Worm (Caenorhabditis elegans) whole organism, L4/young adult: ENCODE measurements around the gene F35E12.10.
A peak's percentile ranks its signal among the peaks of the same experiment; 100 is the strongest.

Experiments
- W03F9.2 ChIP-seq: fragments of 150-350 bp; optimal IDR thresholded peaks from 2 replicates; lab custom pipeline; 2014; ENCODE audit warnings: missing biosample characterization, missing genetic modification characterization
- dao-5 ChIP-seq: sonication (generic microtip); optimal IDR thresholded peaks from 2 replicates; lab custom pipeline; 2016; ENCODE audit warnings: missing genotype, missing genetic modification characterization, moderate library complexity, missing compliant biosample characterization
- him-1 ChIP-seq: sonication (generic microtip); optimal IDR thresholded peaks from 2 replicates; lab custom pipeline; 2016; ENCODE audit warnings: missing genotype, missing genetic modification reagents, missing genetic modification characterization, missing compliant biosample characterization

Gene F35E12.10

DNA sequence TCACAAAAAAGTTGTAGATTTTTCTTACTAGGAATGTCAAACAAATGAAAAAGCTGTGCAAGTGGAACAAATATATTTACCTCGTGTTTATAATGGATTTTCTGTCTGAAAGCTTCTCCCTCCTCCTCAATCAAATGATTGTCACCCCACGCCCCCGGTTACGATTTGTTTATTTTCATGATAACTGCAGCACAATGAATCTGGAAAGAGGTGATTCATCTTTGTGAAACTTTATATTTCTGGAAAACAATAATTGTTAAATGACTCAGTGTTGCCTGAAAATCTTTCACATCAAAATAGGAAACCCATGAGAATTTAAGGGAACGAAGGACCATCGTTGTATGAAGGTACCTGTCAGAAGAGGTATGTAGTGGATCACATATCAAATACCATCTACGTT lies at the start of gene F35E12.10:
F35E12.10 (minus strand) TSS at position 101 of the 400 bp plus-strand sequence.
- no peak for TF ChIP-seq W03F9.2

DNA sequence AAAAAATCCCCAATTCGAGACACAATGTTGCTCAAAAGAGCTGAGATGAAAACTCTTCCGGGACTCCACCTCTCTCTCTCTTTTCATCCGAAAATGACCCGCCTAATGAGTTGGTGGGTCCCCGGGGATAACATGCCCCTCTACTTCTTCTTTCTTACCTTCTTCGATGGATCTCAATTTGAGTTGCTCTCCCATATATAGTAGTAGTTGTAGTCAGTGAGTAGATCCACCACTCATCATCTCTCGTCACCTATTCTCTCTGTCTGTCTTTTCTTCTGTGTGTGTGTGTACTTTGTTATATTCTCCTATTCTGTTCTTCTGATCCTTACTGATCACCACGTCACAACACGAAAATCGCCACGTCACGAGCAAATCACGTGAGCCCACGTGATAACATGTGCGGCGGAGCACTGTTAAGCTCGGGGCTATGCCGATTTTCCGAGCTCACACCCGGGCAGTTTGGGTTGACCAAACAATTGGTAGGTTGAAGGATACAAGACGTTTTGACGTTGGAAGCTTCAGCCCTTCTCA lies 47.8 kb upstream of the F35E12.10 start, which contains the start of gene twk-32:
twk-32 (plus strand) TSS at position 396 of the 531 bp plus-strand sequence.
- TF ChIP-seq dao-5 (no peak), him-1 (tag; lab: Kevin White, UChicago) (no peak), W03F9.2 (no peak)

DNA sequence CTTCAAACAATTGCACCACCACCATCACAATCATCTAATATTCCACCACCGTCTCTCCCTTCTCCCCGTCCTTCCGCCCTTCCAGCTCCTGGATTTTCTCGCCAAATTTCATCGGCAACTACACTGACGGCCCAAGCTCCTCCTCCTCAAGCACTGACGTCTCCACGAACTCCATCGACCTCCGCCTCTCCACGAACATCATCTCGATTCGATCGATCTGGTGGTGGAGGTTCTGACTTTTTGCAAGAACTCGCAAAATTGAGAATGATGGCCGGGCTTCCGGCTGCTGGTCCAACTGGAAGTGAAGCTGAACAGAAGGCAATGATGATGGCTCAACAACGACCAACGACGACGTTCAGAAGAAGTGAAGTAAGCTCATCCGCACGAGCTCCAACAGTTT lies 45.5 kb upstream of the F35E12.10 start:
- TF ChIP-seq W03F9.2 (no peak), him-1 (tag; lab: Kevin White, UChicago) (no peak), dao-5 (no peak)

DNA sequence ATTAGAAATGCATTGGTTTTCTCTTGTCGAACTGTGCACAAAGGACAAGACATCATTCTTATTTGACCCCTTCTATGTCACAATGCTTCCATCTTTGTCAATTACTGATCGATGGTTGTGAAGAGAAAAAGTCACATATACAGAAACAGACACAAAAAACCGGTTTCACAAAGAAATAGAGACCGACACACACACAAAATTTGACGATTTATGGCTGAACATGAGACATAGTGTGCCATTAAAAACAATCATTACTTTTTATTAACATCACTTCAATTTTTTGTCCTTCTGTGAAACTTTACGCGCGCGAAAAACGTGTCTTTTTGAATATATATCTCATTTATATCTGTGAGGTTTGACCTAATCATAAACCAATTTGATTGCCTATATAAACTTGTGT lies 42.0 kb upstream of the F35E12.10 start:
- TF ChIP-seq W03F9.2 (no peak), dao-5 (no peak), him-1 (tag; lab: Kevin White, UChicago) (no peak)

DNA sequence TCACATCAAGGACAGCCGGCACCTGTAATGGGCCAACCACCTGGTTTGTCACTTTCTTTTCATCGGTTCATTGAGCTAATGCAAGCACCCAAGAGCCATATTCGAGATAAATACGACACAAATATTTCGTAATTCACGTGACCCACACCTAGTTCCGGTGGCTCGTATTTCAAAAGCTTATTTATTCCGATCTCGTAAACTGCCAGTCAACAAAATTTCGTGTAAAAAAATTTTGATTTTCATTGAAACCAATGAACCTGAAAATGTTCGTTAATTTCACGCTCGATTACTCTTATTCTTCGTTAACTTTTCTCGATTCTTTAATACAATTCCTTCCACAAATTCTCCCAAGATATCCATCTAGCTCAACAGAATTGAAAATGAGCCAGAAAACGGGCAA lies 41.6 kb upstream of the F35E12.10 start:
- TF ChIP-seq dao-5, result no peak
- TF ChIP-seq W03F9.2, result no peak
- TF ChIP-seq him-1 (tag; lab: Kevin White, UChicago), result no peak

DNA sequence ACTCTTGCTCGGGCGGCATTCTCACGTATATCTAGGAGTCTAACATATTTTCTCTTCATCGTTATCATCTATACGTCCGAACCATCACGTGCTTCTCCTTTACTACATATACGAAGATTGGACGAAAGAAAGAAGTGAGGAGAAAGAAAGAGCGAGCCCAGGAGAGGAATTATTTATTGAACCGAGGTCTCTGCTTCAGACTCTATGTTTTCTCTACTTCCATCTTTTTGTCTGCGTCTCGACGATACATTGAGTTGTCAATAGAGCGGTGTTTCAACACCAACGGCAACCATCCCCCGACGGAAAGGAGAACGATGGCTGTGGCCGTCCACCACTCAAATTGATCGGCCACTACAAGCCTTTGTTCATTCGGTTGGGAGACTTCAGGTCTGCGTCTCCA lies 40.8 kb upstream of the F35E12.10 start:
- TF ChIP-seq dao-5 (no peak), W03F9.2 (peak; percentile 84), him-1 (tag; lab: Kevin White, UChicago) (peak; percentile 58)

DNA sequence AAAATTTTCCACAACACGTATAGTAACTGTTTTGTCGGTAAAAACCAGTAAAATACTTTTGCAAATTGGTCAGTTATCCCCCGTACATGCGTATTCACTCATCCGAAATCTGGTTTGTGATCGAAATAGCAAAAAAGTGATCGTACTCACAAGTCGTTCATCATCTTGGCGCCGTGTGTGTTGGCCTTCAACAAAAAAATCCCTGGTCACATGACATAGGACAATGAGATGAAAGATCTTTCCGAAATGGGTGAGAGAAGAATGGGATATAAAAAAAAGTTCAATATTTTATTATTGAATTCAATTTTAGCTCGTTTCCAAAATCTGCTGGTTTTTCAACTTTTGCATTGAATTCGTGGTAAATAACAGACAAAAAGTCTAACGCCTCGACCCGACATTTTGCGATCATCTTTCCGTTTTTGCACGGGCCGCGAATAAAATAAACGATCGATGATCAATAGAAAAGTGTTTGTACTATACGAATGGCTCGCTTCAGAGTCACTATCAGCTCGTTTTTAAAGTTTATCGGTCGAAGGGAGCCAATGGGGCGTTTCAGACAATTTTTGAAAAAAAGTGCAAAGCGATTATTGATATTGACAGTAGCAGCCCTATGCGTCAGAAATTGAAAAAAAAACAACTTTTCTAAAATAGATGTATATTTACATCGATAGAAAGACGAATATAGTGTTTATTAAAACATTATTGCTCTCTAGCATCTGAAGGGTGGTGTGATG lies 39.6 kb upstream of the F35E12.10 start:
- TF ChIP-seq him-1 (tag; lab: Kevin White, UChicago) (no peak), dao-5 (no peak), W03F9.2 (no peak)

DNA sequence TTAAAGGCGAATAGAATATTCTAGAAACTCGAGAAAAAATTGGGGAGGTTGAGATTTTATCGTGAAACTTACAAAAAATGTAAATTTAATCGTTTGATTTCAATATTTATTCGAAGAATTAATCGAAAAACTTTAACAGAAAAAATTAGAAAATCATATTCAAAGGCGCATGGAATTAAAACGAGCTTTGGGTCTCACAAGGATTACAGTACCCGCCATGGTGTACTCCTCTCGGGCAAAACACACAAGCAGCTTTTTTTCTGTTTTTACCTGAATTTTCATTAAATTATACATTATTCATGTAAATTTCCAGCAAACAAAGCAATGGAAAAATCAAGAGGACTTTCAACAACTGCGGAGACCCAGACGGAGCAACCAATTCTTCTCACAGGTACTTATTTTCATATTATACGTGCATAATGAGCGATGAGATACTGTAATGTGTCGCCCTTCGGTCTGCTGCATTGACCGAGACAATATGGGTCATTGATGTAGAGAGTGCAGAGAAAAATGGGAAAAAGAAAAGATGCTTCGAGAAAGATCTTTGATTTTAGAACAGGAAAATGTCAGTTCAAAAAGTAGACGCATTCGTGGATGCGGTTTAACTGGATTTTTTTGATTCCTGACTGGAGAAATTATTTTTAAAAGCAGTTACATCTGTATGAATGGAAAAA lies 38.8 kb upstream of the F35E12.10 start, which contains the start of the genes F53C11.4 and F53C11.5:
F53C11.4 (minus strand) TSS at position 128 of the 674 bp plus-strand sequence.
F53C11.5 (plus strand) TSS at position 325 of the 674 bp plus-strand sequence.
- peak; percentile 3 for TF ChIP-seq W03F9.2
- no peak for TF ChIP-seq him-1 (tag; lab: Kevin White, UChicago)

DNA sequence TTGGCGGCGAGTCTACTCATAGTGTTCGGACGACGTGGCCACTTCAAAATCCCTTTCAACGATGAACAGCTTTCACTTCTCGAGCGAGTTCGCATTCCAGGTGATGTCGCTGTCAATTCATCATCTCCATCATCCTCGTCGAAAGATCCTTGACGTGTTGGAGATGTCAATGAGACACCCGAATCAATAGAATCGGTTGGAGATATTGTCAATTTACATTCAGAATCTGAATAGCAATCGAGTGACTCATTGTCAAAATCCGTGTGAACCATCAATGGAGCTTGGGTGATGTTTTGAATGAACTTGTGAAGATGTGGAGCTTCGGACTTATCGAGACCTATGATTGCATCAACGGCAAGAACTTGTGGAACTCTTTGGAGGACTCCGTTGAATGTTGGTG lies 37.2 kb upstream of the F35E12.10 start:
- TF ChIP-seq him-1 (tag; lab: Kevin White, UChicago), result no peak
- TF ChIP-seq dao-5, result no peak
- TF ChIP-seq W03F9.2, result no peak

DNA sequence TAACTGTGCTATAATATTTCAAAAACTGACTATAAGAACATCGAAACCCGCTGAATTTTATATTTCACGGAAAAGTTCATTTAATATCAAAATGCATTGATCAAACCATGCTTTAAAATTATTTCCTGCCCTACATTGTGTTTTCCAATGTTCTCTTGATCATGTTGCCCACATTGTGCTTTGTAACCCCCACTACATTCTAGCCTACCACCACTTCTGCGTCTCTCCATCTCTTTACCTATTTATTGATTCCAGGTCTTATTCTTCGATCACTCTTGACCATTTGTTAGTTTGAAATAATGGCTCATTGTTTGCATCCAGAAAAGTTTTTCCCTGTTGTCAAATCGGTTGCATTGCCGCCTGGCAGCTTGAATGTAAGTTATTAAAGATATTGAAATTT lies 33.6 kb upstream of the F35E12.10 start, which contains the start of gene decr-1.1:
decr-1.1 (plus strand) TSS at position 210 of the 400 bp plus-strand sequence.
- TF ChIP-seq him-1 (tag; lab: Kevin White, UChicago), result no peak
- TF ChIP-seq dao-5, result no peak
- no peak for TF ChIP-seq W03F9.2

DNA sequence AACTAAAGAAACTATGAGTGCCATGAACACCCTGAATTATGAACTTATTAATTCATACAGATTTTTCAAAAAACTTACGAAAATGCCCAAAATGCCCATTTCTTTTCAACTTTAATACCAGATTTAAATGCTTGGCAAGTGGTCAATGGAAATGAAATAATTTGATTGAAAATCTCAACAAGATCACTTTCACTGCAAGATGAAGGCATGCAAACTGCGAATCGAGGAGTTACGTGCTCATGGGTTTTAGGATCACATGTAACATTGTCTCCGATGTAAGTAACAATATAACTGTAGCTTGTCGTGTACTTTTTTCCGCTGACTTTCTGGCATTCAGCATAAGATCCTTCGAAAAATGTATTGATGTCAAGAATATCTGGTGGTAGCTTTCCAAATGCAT lies 32.3 kb upstream of the F35E12.10 start:
- TF ChIP-seq him-1 (tag; lab: Kevin White, UChicago), result no peak

DNA sequence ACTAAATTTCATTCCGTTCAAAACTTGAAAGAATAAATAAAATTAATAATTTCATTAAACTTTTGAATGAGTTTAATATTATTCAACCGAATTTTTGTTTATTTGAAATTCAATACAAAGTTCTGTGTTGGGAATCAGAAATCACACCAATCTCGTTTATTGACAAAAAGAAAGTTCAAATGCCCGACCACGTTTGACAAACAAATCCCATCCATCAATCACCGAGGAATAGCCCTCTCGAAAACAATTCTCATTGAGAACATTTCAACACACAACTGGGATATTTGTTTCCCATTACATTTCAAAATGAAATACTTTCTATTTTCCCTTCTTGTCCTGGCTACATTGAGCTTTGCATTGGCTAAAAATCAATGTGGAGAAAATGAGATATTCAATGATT lies 29.3 kb upstream of the F35E12.10 start, which contains the start of gene F53C11.9:
F53C11.9 (plus strand) TSS at position 159 of the 400 bp plus-strand sequence.
- TF ChIP-seq W03F9.2 (no peak), him-1 (tag; lab: Kevin White, UChicago) (no peak), dao-5 (no peak)

DNA sequence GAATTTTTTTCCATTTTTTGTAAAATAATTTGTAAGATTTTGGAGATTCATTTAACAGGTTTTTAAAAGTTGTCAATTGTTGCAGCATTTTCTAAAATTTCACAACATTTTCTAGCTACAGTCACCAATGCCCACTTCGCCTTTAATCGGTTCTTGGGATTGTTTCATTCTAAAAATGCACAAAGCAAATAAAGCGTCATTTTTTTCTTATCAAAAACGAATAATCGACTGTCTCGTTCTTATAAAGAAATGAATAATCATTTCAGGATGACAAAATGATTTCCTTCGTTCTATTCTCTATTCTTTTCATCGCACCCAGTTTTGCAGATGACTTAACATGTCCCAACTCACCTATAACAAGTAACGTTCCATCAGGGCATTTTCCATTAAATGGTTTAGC lies 27.0 kb upstream of the F35E12.10 start, which contains the start of gene F53C11.1:
F53C11.1 (plus strand) TSS at position 268 of the 400 bp plus-strand sequence.
- TF ChIP-seq W03F9.2 (no peak), dao-5 (no peak), him-1 (tag; lab: Kevin White, UChicago) (no peak)

DNA sequence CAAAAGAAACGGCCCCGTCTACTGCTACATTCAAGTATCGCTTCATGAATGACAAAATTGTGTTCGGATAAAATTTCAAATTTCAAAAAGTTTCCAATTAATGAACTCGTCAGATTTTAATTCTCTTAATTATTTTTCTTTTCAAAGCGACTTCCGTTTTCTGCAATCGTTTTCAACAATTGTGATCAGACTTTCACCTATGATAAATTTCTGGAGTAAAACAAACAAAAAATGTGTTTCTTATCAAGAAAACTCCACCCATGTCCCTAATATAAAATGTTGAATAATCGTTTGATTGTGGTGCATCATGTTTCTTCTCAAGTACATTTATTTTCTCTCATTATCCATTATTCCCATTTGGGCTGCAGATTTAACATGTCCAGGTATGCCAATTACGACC lies 22.7 kb upstream of the F35E12.10 start, which contains the start of gene F20G2.5:
F20G2.5 (plus strand) TSS at position 301 of the 400 bp plus-strand sequence.
- TF ChIP-seq dao-5 (no peak), W03F9.2 (no peak)

DNA sequence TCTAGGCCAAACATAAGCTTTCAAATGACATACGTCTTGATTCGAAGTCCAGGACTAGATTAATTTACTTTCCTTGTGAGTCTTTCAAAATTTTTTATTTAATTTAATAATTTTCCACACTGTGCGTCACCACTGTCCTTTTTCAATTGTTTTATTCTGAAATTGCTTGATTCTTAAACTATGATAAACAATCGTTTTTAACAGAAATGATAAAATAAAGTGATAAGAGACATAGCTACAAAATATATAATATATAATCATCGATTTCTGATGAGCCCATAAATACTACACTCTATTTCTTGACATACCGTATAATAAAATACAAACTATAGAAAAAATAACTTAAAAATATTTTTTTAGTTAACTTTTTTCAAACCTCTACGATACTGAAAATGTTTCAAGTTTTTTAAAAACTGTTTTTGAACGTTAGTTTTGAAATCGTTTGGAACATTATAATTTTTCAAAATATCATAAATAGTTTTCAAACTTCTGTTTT lies 20.4 kb upstream of the F35E12.10 start, which contains the start of gene nas-24:
nas-24 (plus strand) TSS at position 446 of the 496 bp plus-strand sequence.
- TF ChIP-seq dao-5, result no peak
- no peak for TF ChIP-seq W03F9.2
- no peak for TF ChIP-seq him-1 (tag; lab: Kevin White, UChicago)
